Worm (Caenorhabditis elegans) whole organism, early embryonic: ENCODE results near the gene C47E8.1.

Experiments used
- B0310.2 ChIP-seq: sonication (generic microtip); optimal IDR thresholded peaks from 2 replicates; lab custom pipeline; 2016; ENCODE audit warnings: mild to moderate bottlenecking, missing genetic modification characterization, missing compliant biosample characterization
- F13C5.2 ChIP-seq: sonication (generic microtip); optimal IDR thresholded peaks from 2 replicates; lab custom pipeline; 2017; ENCODE audit warnings: mild to moderate bottlenecking, missing genetic modification characterization, inconsistent platforms, missing compliant biosample characterization
- ama-1 ChIP-seq: fragments of 150-350 bp; optimal IDR thresholded peaks from 2 replicates; lab custom pipeline; 2014
- ets-7 ChIP-seq: sonication (generic microtip); optimal IDR thresholded peaks from 2 replicates; lab custom pipeline; 2016; ENCODE audit warnings: missing genotype, missing genetic modification characterization, missing compliant biosample characterization
- flt-1 ChIP-seq: fragments of 200-800 bp; sonication (Bioruptor generic); IDR thresholded peaks from 2 replicates; pipeline ENCODE4 v1.3.6; 2022; ENCODE audit warnings: missing genetic modification characterization, missing compliant biosample characterization
- hmbx-1 ChIP-seq: sonication (generic microtip); optimal IDR thresholded peaks from 2 replicates; lab custom pipeline; 2016; ENCODE audit warnings: mild to moderate bottlenecking, missing genetic modification characterization, missing compliant biosample characterization
- hnd-1 ChIP-seq: sonication (generic microtip); optimal IDR thresholded peaks from 2 replicates; lab custom pipeline; 2016; ENCODE audit warnings: missing genetic modification characterization, missing compliant biosample characterization
- pes-1 ChIP-seq: fragments of 200-800 bp; sonication (Bioruptor generic); IDR thresholded peaks from 2 replicates; pipeline ENCODE4 v1.3.6; 2022; ENCODE audit warnings: missing genetic modification reagents, missing genetic modification characterization, missing compliant biosample characterization
- scrt-1 ChIP-seq: fragments of 200-800 bp; sonication (Bioruptor generic); IDR thresholded peaks from 2 replicates; pipeline ENCODE4 v1.3.6; 2022; ENCODE audit warnings: missing genetic modification characterization, missing compliant biosample characterization
- sea-1 ChIP-seq: fragments of 200-800 bp; sonication (Bioruptor generic); conservative IDR thresholded peaks from 2 replicates; pipeline ENCODE4 v1.3.6; 2022; ENCODE audit warnings: missing genetic modification characterization, missing compliant biosample characterization
- tbx-11 ChIP-seq: fragments of 200-800 bp; sonication (Bioruptor generic); IDR thresholded peaks from 2 replicates; pipeline ENCODE4 v1.3.6; 2022; ENCODE audit warnings: missing genetic modification characterization, missing compliant biosample characterization
- tbx-37 ChIP-seq: fragments of 200-800 bp; sonication (Bioruptor generic); conservative IDR thresholded peaks from 2 replicates; pipeline ENCODE4 v1.3.6; 2022; ENCODE audit warnings: missing genetic modification reagents, missing genetic modification characterization, missing compliant biosample characterization
- tra-4 ChIP-seq: sonication (generic microtip); optimal IDR thresholded peaks from 2 replicates; lab custom pipeline; 2017; ENCODE audit warnings: missing genetic modification characterization, missing compliant biosample characterization

ce11 chrV:14685435-14686058 lies 19.7 kb downstream of the C47E8.1 start, which contains the start of gene C47E8.4:
- TF ChIP-seq hnd-1 (tag; lab: Kevin White, UChicago) = no peak
- peak; percentile 57 for TF ChIP-seq tra-4 (tag; lab: Kevin White, UChicago)
- TF ChIP-seq hmbx-1 = no peak
- TF ChIP-seq ama-1 (lab: Kevin White, UChicago) = peak; percentile 66
- peak; percentile 54; the same call in 1 of the 2 replicates for TF ChIP-seq pes-1
- TF ChIP-seq scrt-1 (GFP tag; lab: Robert Waterston, UW) = no peak
- no peak for TF ChIP-seq B0310.2
- no peak for TF ChIP-seq F13C5.2 (tag; lab: Kevin White, UChicago)
- TF ChIP-seq tbx-37 (GFP tag; lab: Robert Waterston, UW) = peak; percentile 75
- peak; percentile 34; the same call in 1 of the 2 replicates for TF ChIP-seq flt-1 (GFP tag; lab: Robert Waterston, UW)
- TF ChIP-seq sea-1 = no peak
- TF ChIP-seq ets-7 = no peak
- no peak for TF ChIP-seq tbx-11 (GFP tag; lab: Robert Waterston, UW)
